Fruit fly (Drosophila melanogaster): ENCODE results near the gene CG7950.

CG7950 gene

dm6 chr3R:30046029-30047001 lies 10.3 kb upstream of the CG7950 start, which contains the start of the genes RpL32 and CG7943 (continued):
- TF ChIP-seq CG14710 (tag; optimal IDR thresholded peaks at IDR 0.05) (peak; percentile 96), CG14441 (GFP tag; IDR thresholded peaks at IDR 0.05) (peak; percentile 92), her (GFP tag; optimal IDR thresholded peaks at IDR 0.05) (peak; percentile 94), Gug (GFP tag; IDR thresholded peaks at IDR 0.05) (peak; percentile 97), BtbVII (GFP tag; optimal IDR thresholded peaks at IDR 0.05) (peak; percentile 92), klu (GFP tag; IDR thresholded peaks at IDR 0.05) (peak; percentile 88), CG34422 (GFP tag; IDR thresholded peaks at IDR 0.05) (peak; percentile 97), z (GFP tag; IDR thresholded peaks at IDR 0.05) (peak; percentile 50; the same call in 2 of the 3 replicates), gro (GFP tag; optimal IDR thresholded peaks at IDR 0.05) (peak; percentile 98), CG7928 (GFP tag; optimal IDR thresholded peaks at IDR 0.05) (peak; percentile 77), ems (GFP tag; optimal IDR thresholded peaks at IDR 0.05) (peak; percentile 97), CG4328 (GFP tag; optimal IDR thresholded peaks at IDR 0.05) (peak; percentile 94), CG4707 (GFP tag; optimal IDR thresholded peaks at IDR 0.05) (peak; percentile 80), BEAF-32 (GFP tag; optimal IDR thresholded peaks at IDR 0.05) (peak; percentile 100), Drgx (GFP tag; IDR thresholded peaks at IDR 0.05) (peak; percentile 87), Spps (tag; optimal IDR thresholded peaks at IDR 0.05) (peak; percentile 77), sc (optimal IDR thresholded peaks at IDR 0.05) (no peak), sc (GFP tag; optimal IDR thresholded peaks at IDR 0.05) (peak; percentile 75), ap (GFP tag; IDR thresholded peaks at IDR 0.05) (peak; percentile 92), CG9215 (GFP tag; IDR thresholded peaks at IDR 0.05) (peak; percentile 92), exex (tag; optimal IDR thresholded peaks at IDR 0.05) (peak; percentile 52), zen (tag; optimal IDR thresholded peaks at IDR 0.05) (peak; percentile 91), CG11695 (GFP tag; IDR thresholded peaks at IDR 0.05) (peak; percentile 94), Kr (GFP tag; optimal IDR thresholded peaks at IDR 0.05) (peak; percentile 20), peb (GFP tag; IDR thresholded peaks at IDR 0.05) (peak; percentile 92), abd-A (tag; optimal IDR thresholded peaks at IDR 0.05) (no peak), CG6854 (GFP tag; optimal IDR thresholded peaks at IDR 0.05) (peak; percentile 93), insv (GFP tag; optimal IDR thresholded peaks at IDR 0.05) (peak in 1 of 2 experiments; percentile 74), CG7372 (GFP tag; IDR thresholded peaks at IDR 0.05) (peak; percentile 94), Hmx (GFP tag; optimal IDR thresholded peaks at IDR 0.05) (peak; percentile 86), Dp (GFP tag; optimal IDR thresholded peaks at IDR 0.05) (peak; percentile 78), btn (GFP tag; optimal IDR thresholded peaks at IDR 0.05) (peak; percentile 74), CG16813 (GFP tag; IDR thresholded peaks at IDR 0.05; ENCODE audit: partially characterized antibody) (peak; percentile 100), Ssrp (tag; optimal IDR thresholded peaks at IDR 0.05) (peak; percentile 82), nerfin-2 (GFP tag; IDR thresholded peaks at IDR 0.05; ENCODE audit: partially characterized antibody) (peak; percentile 100), CG10267 (tag; optimal IDR thresholded peaks at IDR 0.05) (peak; percentile 93), Blimp-1 (GFP tag; optimal IDR thresholded peaks at IDR 0.05) (peak; percentile 88), otp (GFP tag; IDR thresholded peaks at IDR 0.05) (peak; percentile 91; the same call in 2 of the 3 replicates), hb (GFP tag; IDR thresholded peaks at IDR 0.05; ENCODE audit: partially characterized antibody) (peak; percentile 100), Atf3 (GFP tag; optimal IDR thresholded peaks at IDR 0.05) (peak; percentile 89), CG8388 (GFP tag; optimal IDR thresholded peaks at IDR 0.05) (peak; percentile 82), CG14965 (GFP tag; optimal IDR thresholded peaks at IDR 0.05; ENCODE audit: borderline replicate concordance) (peak; percentile 79), Ets97D (GFP tag; optimal IDR thresholded peaks at IDR 0.05) (peak; percentile 99), esg (GFP tag; conservative IDR thresholded peaks at IDR 0.05) (peak; percentile 95), CG2712 (tag; optimal IDR thresholded peaks at IDR 0.05) (peak; percentile 92), CG10366 (GFP tag; IDR thresholded peaks at IDR 0.05) (peak; percentile 93), B-H1 (GFP tag; IDR thresholded peaks at IDR 0.05) (peak; percentile 90), CG11560 (tag; IDR thresholded peaks at IDR 0.05) (peak; percentile 84)
